Fruit fly (Drosophila melanogaster): ENCODE data around the gene CG13004.

Gene CG13004

dm6 chrX:16803299-16803698 lies 32.0 kb downstream of the CG13004 start, which contains the start of the genes Rai1 and CG13005 (continued):
- 0 out of 3 replicates have a peak, but pooled peaks have one; percentile 67 for TF ChIP-seq mld (GFP tag; IDR thresholded peaks at IDR 0.05; ENCODE audit: partially characterized antibody)
- no peak for TF ChIP-seq CG15011 (GFP tag; optimal IDR thresholded peaks at IDR 0.05)
- no peak for TF ChIP-seq CG4424 (GFP tag; optimal IDR thresholded peaks at IDR 0.05)
- TF ChIP-seq scrt (GFP tag; optimal IDR thresholded peaks at IDR 0.05): no peak
- no peak for TF ChIP-seq CG10431 (GFP tag; optimal IDR thresholded peaks at IDR 0.05)
- TF ChIP-seq otp (GFP tag; IDR thresholded peaks at IDR 0.05): no peak
- TF ChIP-seq CG12236 (GFP tag; optimal IDR thresholded peaks at IDR 0.05): no peak
- TF ChIP-seq CG9215 (GFP tag; IDR thresholded peaks at IDR 0.05): no peak
- TF ChIP-seq maf-S (GFP tag; optimal IDR thresholded peaks at IDR 0.05): no peak
- TF ChIP-seq ham (GFP tag; IDR thresholded peaks at IDR 0.05): no peak
- TF ChIP-seq Hand (GFP tag; optimal IDR thresholded peaks at IDR 0.05): no peak
- TF ChIP-seq Mad (GFP tag; optimal IDR thresholded peaks at IDR 0.05): no peak
- no peak for TF ChIP-seq tio (GFP tag; optimal IDR thresholded peaks at IDR 0.05)
- peak; percentile 95 for TF ChIP-seq ftz-f1 (GFP tag; optimal IDR thresholded peaks at IDR 0.05)
- no peak for TF ChIP-seq HLHmδ (GFP tag; optimal IDR thresholded peaks at IDR 0.05)
- TF ChIP-seq mirr (GFP tag; optimal IDR thresholded peaks at IDR 0.05): no peak
- TF ChIP-seq CG17186 (GFP tag; optimal IDR thresholded peaks at IDR 0.05): peak; percentile 5
- no peak for TF ChIP-seq grn (GFP tag; optimal IDR thresholded peaks at IDR 0.05)
- no peak for TF ChIP-seq CG6854 (GFP tag; optimal IDR thresholded peaks at IDR 0.05)
- no peak for TF ChIP-seq CG3163 (GFP tag; optimal IDR thresholded peaks at IDR 0.05)
- TF ChIP-seq inv (GFP tag; IDR thresholded peaks at IDR 0.05; ENCODE audit: partially characterized antibody): peak; percentile 69
- peak; percentile 75 for TF ChIP-seq E2f2 (GFP tag; IDR thresholded peaks at IDR 0.05)
- no peak for TF ChIP-seq nom (GFP tag; optimal IDR thresholded peaks at IDR 0.05)
- TF ChIP-seq CG13424 (tag; optimal IDR thresholded peaks at IDR 0.05): no peak
- no peak for TF ChIP-seq CG4404 (GFP tag; IDR thresholded peaks at IDR 0.05)
- TF ChIP-seq exex (tag; optimal IDR thresholded peaks at IDR 0.05): no peak
- TF ChIP-seq ssp (GFP tag; IDR thresholded peaks at IDR 0.05): no peak
- TF ChIP-seq Dip2 (GFP tag; IDR thresholded peaks at IDR 0.05): no peak
- no peak for TF ChIP-seq CG17802 (tag; optimal IDR thresholded peaks at IDR 0.05)
- TF ChIP-seq pzg (GFP tag; optimal IDR thresholded peaks at IDR 0.05): peak; percentile 53
- no peak for TF ChIP-seq klu (GFP tag; IDR thresholded peaks at IDR 0.05)
- TF ChIP-seq Stat92E (GFP tag; optimal IDR thresholded peaks at IDR 0.05): peak in 1 of 3 experiments; percentile 55
- no peak for TF ChIP-seq CG10321 (GFP tag; IDR thresholded peaks at IDR 0.05)
- no peak for TF ChIP-seq CG13894 (tag; optimal IDR thresholded peaks at IDR 0.05)
- no peak for TF ChIP-seq TFAM (GFP tag; optimal IDR thresholded peaks at IDR 0.05)
- peak; percentile 15 for TF ChIP-seq Myb (GFP tag; optimal IDR thresholded peaks at IDR 0.05)
- no peak for TF ChIP-seq CG6765 (GFP tag; optimal IDR thresholded peaks at IDR 0.05)
- no peak for TF ChIP-seq CG9609 (GFP tag; optimal IDR thresholded peaks at IDR 0.05)
- TF ChIP-seq gt (GFP tag; IDR thresholded peaks at IDR 0.05): no peak
- no peak for TF ChIP-seq Mrtf (GFP tag; IDR thresholded peaks at IDR 0.05)
- no peak for TF ChIP-seq CG3838 (GFP tag; optimal IDR thresholded peaks at IDR 0.05)
- no peak for TF ChIP-seq CG14050 (GFP tag; IDR thresholded peaks at IDR 0.05)
- no peak for TF ChIP-seq Lpt (GFP tag; optimal IDR thresholded peaks at IDR 0.05)
- TF ChIP-seq CG15479 (GFP tag; optimal IDR thresholded peaks at IDR 0.05): no peak
- TF ChIP-seq CG7556 (GFP tag; optimal IDR thresholded peaks at IDR 0.05): no peak
- TF ChIP-seq CG13287 (GFP tag; IDR thresholded peaks at IDR 0.05; ENCODE audit: partially characterized antibody): peak; percentile 89
- TF ChIP-seq hbn (GFP tag; IDR thresholded peaks at IDR 0.05; ENCODE audit: partially characterized antibody): peak; percentile 80
- no peak for TF ChIP-seq Usf (GFP tag; optimal IDR thresholded peaks at IDR 0.05)
- TF ChIP-seq B-H2 (GFP tag; optimal IDR thresholded peaks at IDR 0.05): no peak
- no peak for TF ChIP-seq CG16815 (GFP tag; optimal IDR thresholded peaks at IDR 0.05)
- no peak for TF ChIP-seq pros (GFP tag; optimal IDR thresholded peaks at IDR 0.05)

Data from whole organism, embryonic.